Fruit fly (Drosophila melanogaster): ENCODE measurements around the gene CG42367.

The CG42367 gene

dm6 chr2L:9912570-9913260 lies 17.7 kb upstream of the CG42367 start, which contains the start of the genes Etl1 and Srp54 (continued):
- TF ChIP-seq CG16815 (GFP tag; optimal IDR thresholded peaks at IDR 0.05) (no peak), Eip74EF (GFP tag; optimal IDR thresholded peaks at IDR 0.05) (no peak), CG12104 (GFP tag; optimal IDR thresholded peaks at IDR 0.05) (no peak), Adf1 (GFP tag; IDR thresholded peaks at IDR 0.05) (no peak), Sry-δ (GFP tag; optimal IDR thresholded peaks at IDR 0.05) (peak; percentile 28), bowl (GFP tag; IDR thresholded peaks at IDR 0.05) (no peak), cwo (GFP tag; optimal IDR thresholded peaks at IDR 0.05) (no peak), Fer1 (GFP tag; optimal IDR thresholded peaks at IDR 0.05) (no peak), bbx (GFP tag; IDR thresholded peaks at IDR 0.05; ENCODE audit: partially characterized antibody) (0 out of 2 replicates have a peak, but pooled peaks have one; percentile 28), Dip2 (GFP tag; IDR thresholded peaks at IDR 0.05) (no peak), fd102C (GFP tag; optimal IDR thresholded peaks at IDR 0.05) (no peak), HmgD (GFP tag; optimal IDR thresholded peaks at IDR 0.05) (no peak), ATbp (GFP tag; optimal IDR thresholded peaks at IDR 0.05) (no peak), Dek (tag; optimal IDR thresholded peaks at IDR 0.05) (no peak), CG4617 (GFP tag; optimal IDR thresholded peaks at IDR 0.05; ENCODE audit: borderline replicate concordance) (peak; percentile 30), chm (GFP tag; IDR thresholded peaks at IDR 0.05) (no peak), CG7357 (GFP tag; IDR thresholded peaks at IDR 0.05) (no peak), CG10959 (GFP tag; IDR thresholded peaks at IDR 0.05) (no peak), Lpt (GFP tag; optimal IDR thresholded peaks at IDR 0.05) (no peak), Atf-2 (GFP tag; optimal IDR thresholded peaks at IDR 0.05) (no peak), Deaf1 (tag; optimal IDR thresholded peaks at IDR 0.05) (no peak), NfI (GFP tag; optimal IDR thresholded peaks at IDR 0.05) (no peak), D19B (GFP tag; optimal IDR thresholded peaks at IDR 0.05) (no peak), CG6813 (GFP tag; optimal IDR thresholded peaks at IDR 0.05) (no peak), sqz (GFP tag; optimal IDR thresholded peaks at IDR 0.05) (no peak), Neu2 (GFP tag; optimal IDR thresholded peaks at IDR 0.05; ENCODE audit: borderline replicate concordance) (no peak), en (GFP tag; optimal IDR thresholded peaks at IDR 0.05) (no peak), CG12659 (GFP tag; optimal IDR thresholded peaks at IDR 0.05) (peak; percentile 60), nom (GFP tag; optimal IDR thresholded peaks at IDR 0.05) (no peak), CG10147 (GFP tag; optimal IDR thresholded peaks at IDR 0.05) (no peak), Abd-B (GFP tag; optimal IDR thresholded peaks at IDR 0.05) (peak; percentile 27), CG7786 (GFP tag; optimal IDR thresholded peaks at IDR 0.05) (no peak), pnt (GFP tag; optimal IDR thresholded peaks at IDR 0.05) (no peak), CG2129 (GFP tag; IDR thresholded peaks at IDR 0.05; ENCODE audit: partially characterized antibody) (no peak), CG15073 (GFP tag; optimal IDR thresholded peaks at IDR 0.05) (no peak)

- TF ChIP-seq Adf1 (GFP tag; IDR thresholded peaks at IDR 0.05) = peak; percentile 38; the same call in 1 of the 2 replicates
- TF ChIP-seq hb (GFP tag; IDR thresholded peaks at IDR 0.05; ENCODE audit: partially characterized antibody) = no peak
- TF ChIP-seq phol (tag; optimal IDR thresholded peaks at IDR 0.05) = peak; percentile 53
- peak; percentile 66 for TF ChIP-seq crol (GFP tag; IDR thresholded peaks at IDR 0.05)
- no peak for TF ChIP-seq CG6654 (GFP tag; optimal IDR thresholded peaks at IDR 0.05)
- peak; percentile 74 for TF ChIP-seq kay (GFP tag; optimal IDR thresholded peaks at IDR 0.05)
- no peak for TF ChIP-seq wor (GFP tag; IDR thresholded peaks at IDR 0.05)
- TF ChIP-seq CG2678 (tag; optimal IDR thresholded peaks at IDR 0.05) = peak; percentile 68
- peak; percentile 56 for TF ChIP-seq jumu (GFP tag; optimal IDR thresholded peaks at IDR 0.05)
- peak; percentile 31; the same call in 1 of the 3 replicates for TF ChIP-seq H15 (GFP tag; IDR thresholded peaks at IDR 0.05)
- peak; percentile 42 for TF ChIP-seq maf-S (GFP tag; optimal IDR thresholded peaks at IDR 0.05)
- TF ChIP-seq unpg (GFP tag; optimal IDR thresholded peaks at IDR 0.05) = peak; percentile 69
- TF ChIP-seq CG18011 (GFP tag; optimal IDR thresholded peaks at IDR 0.05) = peak; percentile 41
- peak; percentile 49; the same call in 1 of the 3 replicates for TF ChIP-seq ase (GFP tag; IDR thresholded peaks at IDR 0.05)
- TF ChIP-seq fd102C (GFP tag; optimal IDR thresholded peaks at IDR 0.05) = no peak
Measured at dm6 chr2L:9915011-9915850, 15.1 kb upstream of the CG42367 start, which contains the start of gene yip2. TSS of gene yip2 (plus strand) at chr2L:9915253.

Measured in whole organism, embryonic.